Worm (Caenorhabditis elegans) whole organism, midembryonic: Measurements from ENCODE around the gene mtr-4.

ENCODE experiments used
- T22C8.4 ChIP-seq: fragments of 200-800 bp; sonication (Bioruptor generic); IDR thresholded peaks from 2 replicates; pipeline ENCODE4 v1.3.6; 2022; ENCODE audit warnings: missing genetic modification characterization, missing compliant biosample characterization
- cog-1 ChIP-seq: sonication (generic microtip); optimal IDR thresholded peaks from 2 replicates; lab custom pipeline; 2016; ENCODE audit warnings: missing genetic modification characterization, missing compliant biosample characterization
- flt-1 ChIP-seq: fragments of 200-800 bp; sonication (Bioruptor generic); IDR thresholded peaks from 2 replicates; pipeline ENCODE4 v1.3.6; 2022; ENCODE audit warnings: missing genetic modification characterization, missing compliant biosample characterization
- klf-2 ChIP-seq: fragments of 200-800 bp; sonication (Bioruptor generic); conservative IDR thresholded peaks from 2 replicates; pipeline ENCODE4 v1.3.6; 2022; ENCODE audit warnings: missing genetic modification reagents, missing genetic modification characterization, missing compliant biosample characterization
- med-1 ChIP-seq: sonication (generic microtip); optimal IDR thresholded peaks from 2 replicates; lab custom pipeline; 2017; ENCODE audit warnings: missing genetic modification characterization, mild to moderate bottlenecking, missing compliant biosample characterization, antibody characterized with exemption, missing genetic modification reagents; ENCODE audit not compliant: insufficient read depth
- ref-1 ChIP-seq: fragments of 200-800 bp; sonication (Bioruptor generic); conservative IDR thresholded peaks from 2 replicates; pipeline ENCODE4 v1.3.6; 2022; ENCODE audit warnings: missing genetic modification reagents, missing genetic modification characterization, missing compliant biosample characterization
- tab-1 ChIP-seq: fragments of 200-800 bp; sonication (Bioruptor generic); IDR thresholded peaks from 2 replicates; pipeline ENCODE4 v1.3.6; 2022; ENCODE audit warnings: missing genetic modification characterization, missing compliant biosample characterization
- ztf-23 ChIP-seq: fragments of 200-800 bp; sonication (Bioruptor generic); IDR thresholded peaks from 2 replicates; pipeline ENCODE4 v1.3.6; 2022; ENCODE audit warnings: missing genetic modification reagents, missing genetic modification characterization, missing compliant biosample characterization
- ztf-29 ChIP-seq: fragments of 200-800 bp; sonication (Bioruptor generic); IDR thresholded peaks from 2 replicates; pipeline ENCODE4 v1.3.6; 2022; ENCODE audit warnings: missing genetic modification reagents, missing genetic modification characterization, missing compliant biosample characterization

DNA sequence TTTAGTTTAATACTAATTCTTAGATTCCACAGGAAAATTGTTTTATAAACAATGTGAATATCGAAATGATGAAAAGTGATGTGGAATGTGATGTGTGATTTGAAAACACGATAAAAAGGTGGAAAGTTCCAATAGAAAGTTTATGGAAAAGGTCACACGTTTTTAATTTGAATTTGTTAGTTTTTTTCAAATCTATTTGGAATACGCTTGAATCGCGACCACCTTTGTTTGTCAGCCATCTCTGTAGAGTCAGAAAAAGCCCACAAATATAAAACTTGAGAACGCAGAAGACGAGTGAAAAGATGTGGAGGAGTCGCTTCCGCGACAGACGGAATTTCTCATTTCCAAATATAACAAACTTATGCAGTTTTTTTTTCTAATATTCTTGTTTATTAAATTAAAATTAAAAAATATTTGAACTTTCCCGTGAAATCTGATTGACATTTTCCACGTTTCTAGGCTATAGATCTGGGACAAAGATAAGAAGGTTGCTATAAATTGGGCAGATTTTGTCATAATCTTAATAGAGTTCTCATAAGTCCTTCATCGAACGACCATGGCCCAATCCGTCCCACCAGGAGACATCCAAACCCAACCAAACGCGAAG is 15.6 kb downstream of the mtr-4 start, which contains the start of the genes kin-24 and msp-56:
- TF ChIP-seq flt-1 (no peak), T22C8.4 (GFP tag; lab: Robert Waterston, UW) (no peak), ztf-29 (GFP tag; lab: Robert Waterston, UW) (no peak), klf-2 (GFP tag; lab: Robert Waterston, UW) (no peak), med-1 (no peak), ztf-23 (GFP tag; lab: Robert Waterston, UW) (no peak), cog-1 (no peak), tab-1 (no peak), ref-1 (GFP tag; lab: Robert Waterston, UW) (no peak)
